Worm (Caenorhabditis elegans) whole organism, early embryonic: ENCODE results near the gene C43G2.3.

Source experiments
- B0310.2 ChIP-seq: sonication (generic microtip); optimal IDR thresholded peaks from 2 replicates; lab custom pipeline; 2016; ENCODE audit warnings: mild to moderate bottlenecking, missing genetic modification characterization, missing compliant biosample characterization
- F13C5.2 ChIP-seq: sonication (generic microtip); optimal IDR thresholded peaks from 2 replicates; lab custom pipeline; 2017; ENCODE audit warnings: mild to moderate bottlenecking, missing genetic modification characterization, inconsistent platforms, missing compliant biosample characterization
- aly-1 ChIP-seq: sonication (generic microtip); optimal IDR thresholded peaks from 2 replicates; lab custom pipeline; 2016; ENCODE audit warnings: missing genetic modification characterization, missing compliant biosample characterization
- ama-1 ChIP-seq: fragments of 150-350 bp; optimal IDR thresholded peaks from 2 replicates; lab custom pipeline; 2014
- ceh-13 ChIP-seq: fragments of 200-800 bp; sonication (Bioruptor generic); optimal IDR thresholded peaks from 2 replicates; lab custom pipeline; 2018; ENCODE audit warnings: mild to moderate bottlenecking, missing genetic modification characterization, missing compliant biosample characterization
- ets-7 ChIP-seq: sonication (generic microtip); optimal IDR thresholded peaks from 2 replicates; lab custom pipeline; 2016; ENCODE audit warnings: missing genotype, missing genetic modification characterization, missing compliant biosample characterization
- flt-1 ChIP-seq: fragments of 200-800 bp; sonication (Bioruptor generic); IDR thresholded peaks from 2 replicates; pipeline ENCODE4 v1.3.6; 2022; ENCODE audit warnings: missing genetic modification characterization, missing compliant biosample characterization
- hnd-1 ChIP-seq: sonication (generic microtip); optimal IDR thresholded peaks from 2 replicates; lab custom pipeline; 2016; ENCODE audit warnings: missing genetic modification characterization, missing compliant biosample characterization
- sea-1 ChIP-seq: fragments of 200-800 bp; sonication (Bioruptor generic); conservative IDR thresholded peaks from 2 replicates; pipeline ENCODE4 v1.3.6; 2022; ENCODE audit warnings: missing genetic modification characterization, missing compliant biosample characterization
- tbx-37 ChIP-seq: fragments of 200-800 bp; sonication (Bioruptor generic); conservative IDR thresholded peaks from 2 replicates; pipeline ENCODE4 v1.3.6; 2022; ENCODE audit warnings: missing genetic modification reagents, missing genetic modification characterization, missing compliant biosample characterization

DNA sequence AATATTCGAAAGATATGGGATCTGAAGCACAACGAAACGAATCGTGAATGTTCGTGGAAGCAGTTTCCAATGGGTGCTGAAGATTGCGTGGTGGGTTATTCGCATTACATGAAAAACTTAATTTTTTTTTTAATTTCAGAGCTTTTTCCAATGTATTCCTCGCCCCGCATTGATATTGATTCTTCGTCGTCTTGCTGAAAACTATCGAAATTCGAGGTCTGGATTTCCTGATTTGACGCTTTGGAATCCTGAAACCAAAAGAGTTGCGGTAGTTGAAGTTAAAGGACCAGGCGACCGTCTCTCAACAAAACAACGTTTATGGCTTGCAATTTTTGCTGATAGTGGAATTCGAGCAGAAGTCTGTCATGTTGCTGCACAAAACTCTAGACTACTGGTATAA, 26.0 kb upstream of the C43G2.3 start:
- TF ChIP-seq ama-1 (no peak), ets-7 (no peak), ceh-13 (GFP tag; lab: Kevin White, UChicago) (no peak), tbx-37 (no peak), F13C5.2 (tag; lab: Kevin White, UChicago) (no peak), sea-1 (GFP tag; lab: Robert Waterston, UW) (no peak), flt-1 (GFP tag; lab: Robert Waterston, UW) (no peak), B0310.2 (tag; lab: Kevin White, UChicago) (no peak), hnd-1 (tag; lab: Kevin White, UChicago) (no peak), aly-1 (tag; lab: Kevin White, UChicago) (no peak)
